1 fruit fly cellular context compared by ENCODE assay signal in genomic region chr3L:2332228-2332627, dm6.
TF ChIP-seq lines count a peak whose summit lies in the region.

No protein-coding gene starts in this region.

TF ChIP-seq in whole organism, embryonic, 481 proteins besides CTCF, POLR2A, EP300 and RAD21 (continued from another document):
- TF ChIP-seq Hmx (GFP tag; optimal IDR thresholded peaks at IDR 0.05; lab: Kevin White, UChicago): no peak
- TF ChIP-seq CG12659 (GFP tag; optimal IDR thresholded peaks at IDR 0.05; lab: Kevin White, UChicago): no peak
- no peak for TF ChIP-seq CG5953 (GFP tag; IDR thresholded peaks at IDR 0.05; lab: Robert Waterston, UW)
- no peak; the same call in 2 of the 3 replicates for TF ChIP-seq row (GFP tag; IDR thresholded peaks at IDR 0.05; lab: Robert Waterston, UW)
- TF ChIP-seq Adf1 (GFP tag; IDR thresholded peaks at IDR 0.05; lab: Robert Waterston, UW): no peak
- TF ChIP-seq BtbVII (GFP tag; optimal IDR thresholded peaks at IDR 0.05; lab: Kevin White, UChicago): no peak
- no peak for TF ChIP-seq CG8290 (GFP tag; optimal IDR thresholded peaks at IDR 0.05; lab: Kevin White, UChicago)
- TF ChIP-seq CG8290 (tag; optimal IDR thresholded peaks at IDR 0.05; lab: Kevin White, UChicago): no peak
- TF ChIP-seq CG10431 (GFP tag; optimal IDR thresholded peaks at IDR 0.05; lab: Kevin White, UChicago): no peak
- peak; percentile 47 for TF ChIP-seq CG32532 (GFP tag; IDR thresholded peaks at IDR 0.05; lab: Robert Waterston, UW)
- no peak for TF ChIP-seq wdn (GFP tag; IDR thresholded peaks at IDR 0.05; lab: Robert Waterston, UW)
- TF ChIP-seq dysf (GFP tag; IDR thresholded peaks at IDR 0.05; lab: Robert Waterston, UW): peak; percentile 20; the same call in 1 of the 3 replicates
- TF ChIP-seq otp (GFP tag; IDR thresholded peaks at IDR 0.05; lab: Robert Waterston, UW): no peak
- TF ChIP-seq CG11504 (tag; optimal IDR thresholded peaks at IDR 0.05; lab: Kevin White, UChicago): peak; percentile 8
- TF ChIP-seq fd3F (GFP tag; optimal IDR thresholded peaks at IDR 0.05; lab: Kevin White, UChicago): no peak
- TF ChIP-seq run (tag; optimal IDR thresholded peaks at IDR 0.05; lab: Kevin White, UChicago): no peak
- no peak for TF ChIP-seq exex (tag; optimal IDR thresholded peaks at IDR 0.05; lab: Kevin White, UChicago)
- peak; percentile 58 for TF ChIP-seq lab (GFP tag; optimal IDR thresholded peaks at IDR 0.05; lab: Kevin White, UChicago)
- no peak for TF ChIP-seq gsb-n (tag; optimal IDR thresholded peaks at IDR 0.05; lab: Kevin White, UChicago)
- no peak for TF ChIP-seq D (optimal IDR thresholded peaks at IDR 0.05; lab: Kevin White, UChicago)
- no peak for TF ChIP-seq D (GFP tag; optimal IDR thresholded peaks at IDR 0.05; lab: Kevin White, UChicago)
- no peak for TF ChIP-seq CG17328 (GFP tag; IDR thresholded peaks at IDR 0.05; lab: Robert Waterston, UW)
- no peak for TF ChIP-seq CG11085 (GFP tag; IDR thresholded peaks at IDR 0.05; lab: Robert Waterston, UW)
- TF ChIP-seq Hr3 (GFP tag; optimal IDR thresholded peaks at IDR 0.05; lab: Kevin White, UChicago): no peak
- TF ChIP-seq Fer1 (GFP tag; optimal IDR thresholded peaks at IDR 0.05; lab: Kevin White, UChicago): peak; percentile 1
- no peak for TF ChIP-seq Neu2 (GFP tag; optimal IDR thresholded peaks at IDR 0.05; lab: Kevin White, UChicago; ENCODE audit: borderline replicate concordance)
- TF ChIP-seq CG4730 (GFP tag; IDR thresholded peaks at IDR 0.05; lab: Robert Waterston, UW): no peak
- no peak for TF ChIP-seq HLH3B (GFP tag; IDR thresholded peaks at IDR 0.05; lab: Robert Waterston, UW)
- no peak for TF ChIP-seq CG31365 (tag; optimal IDR thresholded peaks at IDR 0.05; lab: Kevin White, UChicago)
- TF ChIP-seq CG2712 (tag; optimal IDR thresholded peaks at IDR 0.05; lab: Kevin White, UChicago): no peak
- TF ChIP-seq CG7271 (tag; optimal IDR thresholded peaks at IDR 0.05; lab: Kevin White, UChicago): no peak
- 0 out of 3 replicates have a peak, but pooled peaks have one; percentile 28 for TF ChIP-seq CG7357 (GFP tag; IDR thresholded peaks at IDR 0.05; lab: Robert Waterston, UW)
- TF ChIP-seq CG3163 (GFP tag; optimal IDR thresholded peaks at IDR 0.05; lab: Kevin White, UChicago): no peak
- TF ChIP-seq NFAT (GFP tag; IDR thresholded peaks at IDR 0.05; lab: Robert Waterston, UW): no peak
- no peak for TF ChIP-seq CG12391 (tag; optimal IDR thresholded peaks at IDR 0.05; lab: Kevin White, UChicago)
- no peak for TF ChIP-seq PHDP (tag; optimal IDR thresholded peaks at IDR 0.05; lab: Kevin White, UChicago)
- no peak for TF ChIP-seq cato (GFP tag; optimal IDR thresholded peaks at IDR 0.05; lab: Kevin White, UChicago; ENCODE audit: borderline replicate concordance)
- TF ChIP-seq slou (GFP tag; optimal IDR thresholded peaks at IDR 0.05; lab: Kevin White, UChicago): no peak
- TF ChIP-seq Rfx (GFP tag; IDR thresholded peaks at IDR 0.05; lab: Robert Waterston, UW): peak; percentile 32; the same call in 1 of the 2 replicates
- no peak for TF ChIP-seq zf30C (GFP tag; optimal IDR thresholded peaks at IDR 0.05; lab: Kevin White, UChicago)
- no peak for TF ChIP-seq CG3281 (GFP tag; optimal IDR thresholded peaks at IDR 0.05; lab: Kevin White, UChicago)
- TF ChIP-seq eyg (GFP tag; optimal IDR thresholded peaks at IDR 0.05; lab: Kevin White, UChicago): no peak
